Fruit fly (Drosophila melanogaster) whole organism, embryonic: ENCODE data around the gene slmb.

Source experiments
- Ada2b ChIP-seq: fragments of 200-800 bp; sonication (Bioruptor generic); IDR thresholded peaks from 2 replicates; pipeline ENCODE4 v1.3.6; 2022; ENCODE audit warnings: missing biosample characterization, missing genetic modification characterization
- Atf3 ChIP-seq: fragments of 200-800 bp; sonication (Bioruptor generic); optimal IDR thresholded peaks from 3 replicates; lab custom pipeline; 2016; ENCODE audit warnings: missing biosample characterization, missing genetic modification characterization
- Awh ChIP-seq: fragments of 200-800 bp; sonication (Bioruptor generic); IDR thresholded peaks from 2 replicates; pipeline ENCODE4, ENCODE4 v1.3.6; 2022; ENCODE audit warnings: missing biosample characterization, missing genetic modification characterization
- CG10979 ChIP-seq: fragments of 200-800 bp; sonication (Bioruptor generic); optimal IDR thresholded peaks from 2 replicates; lab custom pipeline; 2018; ENCODE audit warnings: missing biosample characterization, mild to moderate bottlenecking, missing genetic modification characterization, moderate library complexity
- CG11398 ChIP-seq: fragments of 200-800 bp; sonication (Bioruptor generic); optimal IDR thresholded peaks from 2 replicates; lab custom pipeline; 2016; ENCODE audit warnings: missing biosample characterization, missing genetic modification characterization
- CG11560 ChIP-seq: fragments of 200-800 bp; sonication (Bioruptor generic); IDR thresholded peaks from 3 replicates; pipeline ENCODE4 v1.3.6; 2022; ENCODE audit warnings: missing biosample characterization, missing genetic modification characterization
- CG12104 ChIP-seq: fragments of 200-800 bp; sonication (Bioruptor generic); optimal IDR thresholded peaks from 3 replicates; lab custom pipeline; 2016; ENCODE audit warnings: missing biosample characterization, missing genetic modification characterization
- CG12659 ChIP-seq: fragments of 200-800 bp; sonication (Bioruptor generic); optimal IDR thresholded peaks from 3 replicates; lab custom pipeline; 2017; ENCODE audit warnings: mild to moderate bottlenecking, missing biosample characterization, missing genetic modification reagents, missing genetic modification characterization
- CG13775 ChIP-seq: fragments of 200-800 bp; sonication (Bioruptor generic); optimal IDR thresholded peaks from 3 replicates; lab custom pipeline; 2017; ENCODE audit warnings: missing biosample characterization, mild to moderate bottlenecking, missing genetic modification characterization
- CG14667 ChIP-seq: fragments of 200-800 bp; sonication (Bioruptor generic); IDR thresholded peaks from 2 replicates; pipeline ENCODE4 v1.3.6; 2022; ENCODE audit warnings: missing biosample characterization, missing genetic modification characterization
- CG1603 ChIP-seq: fragments of 200-800 bp; sonication (Bioruptor generic); optimal IDR thresholded peaks from 2 replicates; lab custom pipeline; 2019; ENCODE audit warnings: missing biosample characterization, mild to moderate bottlenecking, missing genetic modification characterization, moderate library complexity
- CG1792 ChIP-seq: fragments of 200-800 bp; sonication (Bioruptor generic); optimal IDR thresholded peaks from 2 replicates; lab custom pipeline; 2016; ENCODE audit warnings: missing biosample characterization, missing genetic modification characterization
- CG18011 ChIP-seq: fragments of 200-800 bp; sonication (Bioruptor generic); optimal IDR thresholded peaks from 2 replicates; lab custom pipeline; 2017; ENCODE audit warnings: missing biosample characterization, missing genetic modification characterization, mild to moderate bottlenecking, moderate library complexity, missing genotype
- CG2202 ChIP-seq: fragments of 200-800 bp; sonication (Bioruptor generic); optimal IDR thresholded peaks from 2 replicates; lab custom pipeline; 2018; ENCODE audit warnings: missing biosample characterization, mild to moderate bottlenecking, missing genetic modification characterization
- CG30431 ChIP-seq: fragments of 200-800 bp; sonication (Bioruptor generic); optimal IDR thresholded peaks from 2 replicates; lab custom pipeline; 2017; ENCODE audit warnings: missing biosample characterization, missing genetic modification characterization
- CG31441 ChIP-seq: fragments of 200-800 bp; sonication (Bioruptor generic); IDR thresholded peaks from 2 replicates; pipeline ENCODE4 v1.3.6; 2022; ENCODE audit warnings: missing biosample characterization, missing genetic modification characterization
- CG3726 ChIP-seq: fragments of 200-800 bp; sonication (Bioruptor generic); IDR thresholded peaks from 3 replicates; pipeline ENCODE4, ENCODE4 v1.3.6; 2022; ENCODE audit warnings: missing biosample characterization, missing genetic modification characterization
- CG4617 ChIP-seq: fragments of 200-800 bp; sonication (Bioruptor generic); optimal IDR thresholded peaks from 3 replicates; lab custom pipeline; 2016; ENCODE audit warnings: missing biosample characterization, missing genetic modification characterization, borderline replicate concordance
- CG4820 ChIP-seq: fragments of 200-800 bp; sonication (Bioruptor generic); optimal IDR thresholded peaks from 3 replicates; lab custom pipeline; 2016; ENCODE audit warnings: missing biosample characterization, missing genetic modification characterization
- CG4854 ChIP-seq: fragments of 200-800 bp; sonication (Bioruptor generic); optimal IDR thresholded peaks from 2 replicates; lab custom pipeline; 2016; ENCODE audit warnings: missing biosample characterization, missing genetic modification characterization, inconsistent platforms
- CG5245 ChIP-seq: fragments of 200-800 bp; sonication (Bioruptor generic); optimal IDR thresholded peaks from 3 replicates; lab custom pipeline; 2016; ENCODE audit warnings: missing biosample characterization, missing genetic modification characterization
- CG6689 ChIP-seq: fragments of 200-800 bp; sonication (Bioruptor generic); IDR thresholded peaks from 2 replicates; pipeline ENCODE4 v1.3.6; 2022; ENCODE audit warnings: missing biosample characterization, missing genetic modification characterization
- CG7839 ChIP-seq: fragments of 200-800 bp; sonication (Bioruptor generic); optimal IDR thresholded peaks from 3 replicates; lab custom pipeline; 2018; ENCODE audit warnings: missing biosample characterization, mild to moderate bottlenecking, missing genetic modification characterization, moderate library complexity
- CG8478 ChIP-seq: fragments of >200 bp; optimal IDR thresholded peaks from 2 replicates; lab custom pipeline; 2018
- D19B ChIP-seq: fragments of 200-800 bp; sonication (Bioruptor generic); optimal IDR thresholded peaks from 2 replicates; lab custom pipeline; 2017; ENCODE audit warnings: missing biosample characterization, mild to moderate bottlenecking, missing genetic modification characterization
- Fer2 ChIP-seq: fragments of 200-800 bp; sonication (Bioruptor generic); optimal IDR thresholded peaks from 2 replicates; lab custom pipeline; 2018; ENCODE audit warnings: missing biosample characterization, mild to moderate bottlenecking, missing genetic modification characterization, moderate library complexity
- HLH54F ChIP-seq: fragments of 200-800 bp; sonication (Bioruptor generic); optimal IDR thresholded peaks from 3 replicates; lab custom pipeline; 2016; ENCODE audit warnings: missing biosample characterization, missing genetic modification characterization
- Hand ChIP-seq: fragments of 200-800 bp; sonication (Bioruptor generic); optimal IDR thresholded peaks from 2 replicates; lab custom pipeline; 2017; ENCODE audit warnings: mild to moderate bottlenecking, missing biosample characterization, missing genetic modification reagents, missing genetic modification characterization
- Mrtf ChIP-seq: fragments of 200-800 bp; sonication (Bioruptor generic); IDR thresholded peaks from 3 replicates; pipeline ENCODE4 v1.3.6; 2022; ENCODE audit warnings: missing biosample characterization, missing genetic modification characterization
- Nf-YA ChIP-seq: fragments of 200-800 bp; sonication (Bioruptor generic); IDR thresholded peaks from 2 replicates; pipeline ENCODE4 v1.3.6; 2022; ENCODE audit warnings: missing biosample characterization, missing genetic modification characterization
- Opbp ChIP-seq: fragments of 200-800 bp; sonication (Bioruptor generic); IDR thresholded peaks from 3 replicates; pipeline ENCODE4 v1.3.6; 2022; ENCODE audit warnings: missing biosample characterization, missing genetic modification characterization; ENCODE audit not compliant: partially characterized antibody
- Ptx1 ChIP-seq: fragments of 200-800 bp; sonication (Bioruptor generic); IDR thresholded peaks from 2 replicates; pipeline ENCODE4 v1.3.6; 2022; ENCODE audit warnings: missing biosample characterization, missing genetic modification characterization
- Six4 ChIP-seq: fragments of 200-800 bp; sonication (Bioruptor generic); optimal IDR thresholded peaks from 2 replicates; lab custom pipeline; 2016; ENCODE audit warnings: missing biosample characterization, missing genetic modification characterization
- ab ChIP-seq: fragments of 200-800 bp; sonication (Bioruptor generic); optimal IDR thresholded peaks from 2 replicates; lab custom pipeline; 2016; ENCODE audit warnings: missing biosample characterization, missing genetic modification characterization
- ara ChIP-seq: fragments of 200-800 bp; sonication (Bioruptor generic); IDR thresholded peaks from 2 replicates; pipeline ENCODE4 v1.3.6; 2022; ENCODE audit warnings: missing biosample characterization, missing genetic modification characterization
- bowl ChIP-seq: fragments of 200-800 bp; sonication (Bioruptor generic); IDR thresholded peaks from 2 replicates; pipeline ENCODE4 v1.3.6; 2022; ENCODE audit warnings: missing biosample characterization, missing genetic modification characterization
- chn ChIP-seq: fragments of 200-800 bp; sonication (Bioruptor generic); optimal IDR thresholded peaks from 2 replicates; lab custom pipeline; 2016; ENCODE audit warnings: missing biosample characterization, missing genetic modification characterization
- da ChIP-seq: fragments of 200-800 bp; sonication (Bioruptor generic); optimal IDR thresholded peaks from 2 replicates; lab custom pipeline; 2016; ENCODE audit warnings: missing biosample characterization, missing genetic modification characterization
- fru ChIP-seq: fragments of >200 bp; optimal IDR thresholded peaks from 2 replicates; lab custom pipeline; 2017
- gro ChIP-seq: fragments of 200-800 bp; sonication (Bioruptor generic); optimal IDR thresholded peaks from 2 replicates; lab custom pipeline; 2016; ENCODE audit warnings: missing biosample characterization, missing genetic modification characterization
- ham ChIP-seq: fragments of 200-800 bp; sonication (Bioruptor generic); IDR thresholded peaks from 2 replicates; pipeline ENCODE4 v1.3.6; 2022; ENCODE audit warnings: missing biosample characterization, missing genetic modification characterization
- ind ChIP-seq: fragments of 200-800 bp; sonication (Bioruptor generic); optimal IDR thresholded peaks from 3 replicates; lab custom pipeline; 2016; ENCODE audit warnings: missing biosample characterization, missing genetic modification characterization
- kay ChIP-seq: fragments of 200-800 bp; sonication (Bioruptor generic); optimal IDR thresholded peaks from 2 replicates; lab custom pipeline; 2016; ENCODE audit warnings: missing biosample characterization, missing genetic modification characterization
- odd ChIP-seq: fragments of 200-800 bp; sonication (Bioruptor generic); optimal IDR thresholded peaks from 2 replicates; lab custom pipeline; 2017; ENCODE audit warnings: missing biosample characterization, mild to moderate bottlenecking, missing genetic modification characterization
- p53 ChIP-seq: fragments of 200-800 bp; sonication (Bioruptor generic); optimal IDR thresholded peaks from 2 replicates; lab custom pipeline; 2016; ENCODE audit warnings: missing biosample characterization, missing genetic modification characterization
- pfk ChIP-seq: fragments of 200-800 bp; sonication (Bioruptor generic); optimal IDR thresholded peaks from 2 replicates; lab custom pipeline; 2018; ENCODE audit warnings: missing biosample characterization, mild to moderate bottlenecking, missing genetic modification characterization, moderate library complexity
- prd ChIP-seq, 3 experiments: fragments of >200 bp in 2 of 3; fragments of 200-800 bp in 1 of 3; sonication (Bioruptor generic) in 1 of 3; optimal IDR thresholded peaks in 2 of 3; IDR thresholded peaks in 1 of 3; 2 replicates in 2 of 3; 3 replicates in 1 of 3; pipeline versions ENCODE4 v1.3.6 to Lab custom; 2017 to 2022; ENCODE audit warnings: missing biosample characterization in 1 of 3, missing genetic modification characterization in 1 of 3
- psq ChIP-seq: fragments of 200-800 bp; sonication (Bioruptor generic); optimal IDR thresholded peaks from 2 replicates; lab custom pipeline; 2017; ENCODE audit warnings: missing biosample characterization, missing genetic modification characterization
- sd ChIP-seq: fragments of 200-800 bp; sonication (Bioruptor generic); optimal IDR thresholded peaks from 3 replicates; lab custom pipeline; 2018; ENCODE audit warnings: missing biosample characterization, mild to moderate bottlenecking, missing genetic modification characterization, moderate library complexity
- toy ChIP-seq: fragments of 200-800 bp; sonication (Bioruptor generic); IDR thresholded peaks from 2 replicates; pipeline ENCODE4 v1.3.6; 2022; ENCODE audit warnings: missing biosample characterization, missing genetic modification characterization
- tup ChIP-seq: fragments of 200-800 bp; sonication (Bioruptor generic); optimal IDR thresholded peaks from 2 replicates; lab custom pipeline; 2016; ENCODE audit warnings: missing biosample characterization, mild to moderate bottlenecking, missing genetic modification characterization, moderate library complexity

slmb gene

DNA sequence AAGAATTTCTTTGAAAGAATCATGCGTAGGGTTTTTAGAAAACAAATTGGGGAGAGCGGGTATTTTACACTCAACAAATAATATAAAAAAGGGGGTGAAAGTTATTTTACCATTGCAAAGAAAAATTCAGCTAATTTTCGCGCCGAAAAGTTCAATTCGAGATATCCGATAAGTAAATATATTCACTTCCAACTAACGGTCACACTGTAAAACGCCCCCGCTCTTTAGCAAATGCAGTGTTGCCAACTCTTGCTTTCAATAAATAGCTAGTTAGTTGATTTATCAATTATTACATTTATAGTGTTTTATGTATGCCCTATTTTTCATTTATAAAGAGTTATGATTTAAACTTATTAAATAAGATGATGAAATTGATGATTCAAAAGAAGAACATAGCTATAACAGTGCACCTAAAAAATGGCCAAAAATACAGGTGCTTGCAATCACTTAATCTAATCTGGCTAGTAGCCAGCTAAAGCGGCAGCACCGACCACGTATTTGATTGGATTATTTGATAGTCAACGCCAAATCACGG lies 11.0 kb upstream of the slmb start, which contains the start of gene meigo (continued):
- TF ChIP-seq CG10979 (tag; lab: Kevin White, UChicago) (peak; percentile 60), CG4854 (GFP tag; lab: Kevin White, UChicago) (peak; percentile 49), p53 (GFP tag; lab: Kevin White, UChicago) (no peak), HLH54F (GFP tag; lab: Kevin White, UChicago) (peak; percentile 73), CG6689 (GFP tag; lab: Robert Waterston, UW) (peak; percentile 60; the same call in 1 of the 2 replicates), odd (GFP tag; lab: Kevin White, UChicago) (no peak), CG12104 (peak; percentile 21), CG3726 (GFP tag; lab: Robert Waterston, UW) (no peak), CG2202 (tag; lab: Kevin White, UChicago) (peak; percentile 30), ham (GFP tag; lab: Robert Waterston, UW) (no peak), CG4820 (GFP tag; lab: Kevin White, UChicago) (peak; percentile 42), ab (GFP tag; lab: Kevin White, UChicago) (no peak), fru (no peak), Atf3 (peak; percentile 19), da (GFP tag; lab: Kevin White, UChicago) (peak; percentile 38), Mrtf (GFP tag; lab: Robert Waterston, UW) (0 out of 3 replicates have a peak, but pooled peaks have one; percentile 46), CG8478 (no peak), CG14667 (peak; percentile 50; the same call in 1 of the 2 replicates), CG11560 (tag; lab: Robert Waterston, UW) (peak; percentile 83; the same call in 2 of the 3 replicates), Awh (GFP tag; lab: Robert Waterston, UW) (no peak), Ptx1 (GFP tag; lab: Robert Waterston, UW) (peak; percentile 77), bowl (GFP tag; lab: Robert Waterston, UW) (no peak), CG18011 (peak; percentile 54), tup (GFP tag; lab: Kevin White, UChicago) (no peak), D19B (GFP tag; lab: Kevin White, UChicago) (peak; percentile 6), ind (peak; percentile 70), psq (GFP tag; lab: Kevin White, UChicago) (no peak), CG11398 (GFP tag; lab: Kevin White, UChicago) (peak; percentile 31), sd (tag; lab: Kevin White, UChicago) (peak; percentile 77), kay (GFP tag; lab: Kevin White, UChicago) (peak; percentile 41), chn (peak; percentile 51), CG1792 (GFP tag; lab: Kevin White, UChicago) (peak; percentile 31), Opbp (no peak), prd (optimal IDR thresholded peaks at IDR 0.05; lab: Kevin White, UChicago) (no peak), prd (GFP tag; IDR thresholded peaks at IDR 0.05; lab: Robert Waterston, UW) (peak; percentile 72), CG12659 (peak; percentile 87), Nf-YA (GFP tag; lab: Robert Waterston, UW) (no peak), Hand (GFP tag; lab: Kevin White, UChicago) (peak; percentile 20), ara (no peak), CG1603 (tag; lab: Kevin White, UChicago) (peak; percentile 60), Six4 (GFP tag; lab: Kevin White, UChicago) (peak; percentile 46), CG13775 (peak; percentile 55), toy (GFP tag; lab: Robert Waterston, UW) (no peak), gro (GFP tag; lab: Kevin White, UChicago) (peak; percentile 34), CG7839 (tag; lab: Kevin White, UChicago) (no peak), CG4617 (GFP tag; lab: Kevin White, UChicago) (peak; percentile 68), CG31441 (no peak; the same call in none of the 2 replicates), CG5245 (peak; percentile 29), Fer2 (peak; percentile 62), pfk (no peak), Ada2b (GFP tag; lab: Robert Waterston, UW) (peak; percentile 45), CG30431 (GFP tag; lab: Kevin White, UChicago) (no peak)
